Fruit fly (Drosophila melanogaster) whole organism, adult: ENCODE results near the gene COX7AL2.

Experiments used
- CG11617 ChIP-seq: fragments of 200-800 bp; sonication (Bioruptor generic); optimal IDR thresholded peaks from 2 replicates; lab custom pipeline; 2017; ENCODE audit warnings: mild to moderate bottlenecking, missing biosample characterization, missing genetic modification reagents, missing genetic modification characterization
- CG12768 ChIP-seq: fragments of 200-800 bp; sonication (Bioruptor generic); optimal IDR thresholded peaks from 2 replicates; lab custom pipeline; 2017; ENCODE audit warnings: missing biosample characterization, missing genetic modification characterization, mild to moderate bottlenecking, moderate library complexity, missing genetic modification reagents
- CG14711 ChIP-seq: fragments of 200-800 bp; sonication (Bioruptor generic); optimal IDR thresholded peaks from 2 replicates; lab custom pipeline; 2018; ENCODE audit warnings: missing biosample characterization, mild to moderate bottlenecking, missing genetic modification characterization, moderate library complexity
- CG5204 ChIP-seq: fragments of 200-800 bp; sonication (Bioruptor generic); optimal IDR thresholded peaks from 2 replicates; lab custom pipeline; 2016; ENCODE audit warnings: missing biosample characterization, missing genetic modification characterization
- CG7045 ChIP-seq: fragments of 200-800 bp; sonication (Bioruptor generic); optimal IDR thresholded peaks from 2 replicates; lab custom pipeline; 2017; ENCODE audit warnings: missing biosample characterization, mild to moderate bottlenecking, missing genetic modification characterization
- CG7101 ChIP-seq: fragments of 200-800 bp; sonication (Bioruptor generic); optimal IDR thresholded peaks from 2 replicates; lab custom pipeline; 2018; ENCODE audit warnings: missing biosample characterization, mild to moderate bottlenecking, missing genetic modification characterization, moderate library complexity
- Clk ChIP-seq: fragments of 200-800 bp; sonication (Bioruptor generic); optimal IDR thresholded peaks from 2 replicates; lab custom pipeline; 2017; ENCODE audit warnings: missing biosample characterization, missing genetic modification characterization
- Crg-1 ChIP-seq: fragments of 200-800 bp; sonication (Bioruptor generic); optimal IDR thresholded peaks from 2 replicates; lab custom pipeline; 2016; ENCODE audit warnings: missing biosample characterization, missing genetic modification characterization
- Hr96 ChIP-seq: fragments of 200-800 bp; sonication (Bioruptor generic); optimal IDR thresholded peaks from 2 replicates; lab custom pipeline; 2016; ENCODE audit warnings: missing biosample characterization, missing genetic modification characterization
- Mnt ChIP-seq: fragments of 200-800 bp; sonication (Bioruptor generic); optimal IDR thresholded peaks from 2 replicates; lab custom pipeline; 2016; ENCODE audit warnings: missing biosample characterization, mild to moderate bottlenecking, missing genetic modification characterization
- cic ChIP-seq: fragments of 200-800 bp; sonication (Bioruptor generic); optimal IDR thresholded peaks from 2 replicates; lab custom pipeline; 2017; ENCODE audit warnings: missing biosample characterization, mild to moderate bottlenecking, missing genetic modification characterization, moderate library complexity
- ovo ChIP-seq: fragments of 200-800 bp; sonication (Bioruptor generic); optimal IDR thresholded peaks from 2 replicates; lab custom pipeline; 2016; ENCODE audit warnings: missing biosample characterization, missing genetic modification characterization
- tj ChIP-seq: fragments of 200-800 bp; sonication (Bioruptor generic); optimal IDR thresholded peaks from 3 replicates; lab custom pipeline; 2017; ENCODE audit warnings: missing biosample characterization, mild to moderate bottlenecking, missing genetic modification characterization, moderate library complexity

DNA sequence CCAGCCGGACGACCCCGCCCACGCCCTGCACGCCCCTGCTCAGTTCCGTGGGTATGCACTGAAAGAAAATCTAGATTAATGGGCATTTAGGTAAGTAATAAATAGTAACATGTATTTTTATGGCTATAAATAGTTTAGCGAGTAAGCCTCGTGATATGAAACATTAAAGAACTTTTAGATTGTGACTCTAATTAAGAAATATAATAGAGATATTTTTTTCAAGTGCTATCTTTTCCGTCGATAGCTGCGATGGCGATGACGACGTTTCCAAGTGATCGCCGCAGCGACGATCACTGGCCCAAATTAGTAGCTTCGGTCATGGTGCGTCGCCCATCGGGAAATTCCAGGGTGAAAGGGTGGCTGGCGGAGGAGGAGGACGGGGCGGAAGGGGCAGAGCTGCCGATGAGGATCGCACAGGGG lies 17.6 kb downstream of the COX7AL2 start:
- TF ChIP-seq CG14711 (peak; percentile 33), cic (no peak), Hr96 (GFP tag; lab: Kevin White, UChicago) (peak; percentile 10), ovo (GFP tag; lab: Kevin White, UChicago) (no peak), CG7101 (tag; lab: Kevin White, UChicago) (peak; percentile 41), tj (GFP tag; lab: Kevin White, UChicago) (peak; percentile 2), CG11617 (GFP tag; lab: Kevin White, UChicago) (no peak), CG5204 (GFP tag; lab: Kevin White, UChicago) (no peak), Mnt (GFP tag; lab: Kevin White, UChicago) (no peak), Clk (GFP tag; lab: Kevin White, UChicago) (no peak), Crg-1 (GFP tag; lab: Kevin White, UChicago) (no peak), CG12768 (GFP tag; lab: Kevin White, UChicago) (no peak), CG7045 (GFP tag; lab: Kevin White, UChicago) (peak; percentile 25)
